Worm (Caenorhabditis elegans) whole organism, L4 larva: ENCODE measurements around the gene D2045.5.
"Not testable (repeated sequence)": the region's sequence is repeated elsewhere in the genome, so short reads cannot be mapped to it uniquely, and the experiment has no call there.

Experiments used
- D1046.2 ChIP-seq: fragments of 200-800 bp; sonication (Bioruptor generic); IDR thresholded peaks from 2 replicates; pipeline ENCODE4 v1.3.6; 2022; ENCODE audit warnings: missing genetic modification characterization, missing compliant biosample characterization
- F37D6.2 ChIP-seq: sonication (generic microtip); optimal IDR thresholded peaks from 2 replicates; lab custom pipeline; 2016; ENCODE audit warnings: mild to moderate bottlenecking, missing genetic modification characterization, missing compliant biosample characterization
- F44E2.7 ChIP-seq: fragments of 200-800 bp; sonication (Bioruptor generic); IDR thresholded peaks from 2 replicates; pipeline ENCODE4 v2.1.2; 2022; ENCODE audit warnings: missing genetic modification characterization, missing compliant biosample characterization
- F49E8.2 ChIP-seq: sonication (generic microtip); optimal IDR thresholded peaks from 2 replicates; lab custom pipeline; 2016; ENCODE audit warnings: missing compliant biosample characterization, mild to moderate bottlenecking, missing genetic modification characterization, borderline replicate concordance
- T26A8.4 ChIP-seq: fragments of 200-800 bp; sonication (Bioruptor generic); IDR thresholded peaks from 2 replicates; pipeline ENCODE4 v1.3.6; 2022; ENCODE audit warnings: missing genetic modification characterization, missing compliant biosample characterization
- Y48G9A.11 ChIP-seq: fragments of 200-800 bp; sonication (Bioruptor generic); IDR thresholded peaks from 2 replicates; pipeline ENCODE4 v1.3.6; 2022; ENCODE audit warnings: missing genetic modification reagents, missing genetic modification characterization, missing compliant biosample characterization
- ZK337.2 ChIP-seq: fragments of 200-800 bp; sonication (Bioruptor generic); IDR thresholded peaks from 2 replicates; pipeline ENCODE4 v1.3.6; 2022; ENCODE audit warnings: missing genetic modification reagents, missing genetic modification characterization, missing compliant biosample characterization
- arid-1 ChIP-seq: fragments of 200-800 bp; sonication (Bioruptor generic); conservative IDR thresholded peaks from 2 replicates; pipeline ENCODE4 v1.3.6; 2022; ENCODE audit warnings: missing genetic modification reagents, missing genetic modification characterization, missing compliant biosample characterization
- ceh-20 ChIP-seq: fragments of 200-800 bp; sonication (Bioruptor generic); IDR thresholded peaks from 2 replicates; pipeline ENCODE4 v1.3.6; 2022; ENCODE audit warnings: missing genetic modification reagents, missing genetic modification characterization, missing compliant biosample characterization
- ceh-44 ChIP-seq: fragments of 200-800 bp; sonication (Bioruptor generic); IDR thresholded peaks from 2 replicates; pipeline ENCODE4 v1.3.6; 2022; ENCODE audit warnings: missing genetic modification reagents, missing genetic modification characterization, missing compliant biosample characterization
- ceh-62 ChIP-seq: sonication (generic microtip); optimal IDR thresholded peaks from 2 replicates; lab custom pipeline; 2017; ENCODE audit warnings: missing biosample characterization, missing genetic modification characterization
- ces-1 ChIP-seq: fragments of 150-350 bp; sonication (generic microtip); optimal IDR thresholded peaks from 4 replicates; lab custom pipeline; 2014; ENCODE audit warnings: missing biosample characterization, missing genetic modification reagents, missing genetic modification characterization
- ctbp-1 ChIP-seq: fragments of 200-800 bp; sonication (Bioruptor generic); IDR thresholded peaks from 2 replicates; pipeline ENCODE4 v1.3.6; 2022; ENCODE audit warnings: missing genetic modification reagents, missing genetic modification characterization, missing compliant biosample characterization
- dmd-6 ChIP-seq: fragments of 200-800 bp; sonication (Bioruptor generic); IDR thresholded peaks from 2 replicates; pipeline ENCODE4 v1.3.6; 2022; ENCODE audit warnings: missing genetic modification reagents, missing genetic modification characterization, missing compliant biosample characterization
- dmd-9 ChIP-seq: fragments of 200-800 bp; sonication (Bioruptor generic); IDR thresholded peaks from 2 replicates; pipeline ENCODE4 v1.3.6; 2022; ENCODE audit warnings: missing genetic modification reagents, missing genetic modification characterization, missing compliant biosample characterization
- dpl-1 ChIP-seq: fragments of 150-350 bp; optimal IDR thresholded peaks from 2 replicates; lab custom pipeline; 2014; ENCODE audit warnings: missing biosample characterization, missing genetic modification reagents, missing genetic modification characterization
- egl-43 ChIP-seq: fragments of 200-800 bp; sonication (Bioruptor generic); IDR thresholded peaks from 2 replicates; pipeline ENCODE4 v1.3.6; 2022; ENCODE audit warnings: missing genetic modification reagents, missing genetic modification characterization, missing compliant biosample characterization
- fkh-10 ChIP-seq: fragments of 150-350 bp; optimal IDR thresholded peaks from 2 replicates; lab custom pipeline; 2014; ENCODE audit warnings: missing biosample characterization, missing genetic modification reagents, missing genetic modification characterization
- hif-1 ChIP-seq, 2 experiments: sonication (generic microtip); optimal IDR thresholded peaks; 2 replicates each; lab custom pipeline; 2016 to 2017; ENCODE audit warnings: missing compliant biosample characterization in 2 of 2, missing genetic modification characterization in 2 of 2, missing genetic modification reagents in 2 of 2, missing genotype in 2 of 2, mild to moderate bottlenecking in 1 of 2
- hlh-30 ChIP-seq: sonication (generic microtip); optimal IDR thresholded peaks from 2 replicates; lab custom pipeline; 2017; ENCODE audit warnings: antibody characterized with exemption, mild to moderate bottlenecking, missing genetic modification characterization, missing compliant biosample characterization; ENCODE audit not compliant: insufficient read depth
- hmg-1.1 ChIP-seq: fragments of 200-800 bp; sonication (Bioruptor generic); IDR thresholded peaks from 2 replicates; pipeline ENCODE4 v1.3.6; 2022; ENCODE audit warnings: missing genetic modification reagents, missing genetic modification characterization, missing compliant biosample characterization
- lim-7 ChIP-seq: fragments of 200-800 bp; sonication (Bioruptor generic); IDR thresholded peaks from 2 replicates; pipeline ENCODE4 v1.3.6; 2022; ENCODE audit warnings: missing genetic modification characterization, missing compliant biosample characterization
- lin-13 ChIP-seq: fragments of 150-350 bp; optimal IDR thresholded peaks from 2 replicates; lab custom pipeline; 2014; ENCODE audit warnings: missing biosample characterization, missing genetic modification reagents, missing genetic modification characterization
- lin-38 ChIP-seq: fragments of 200-800 bp; sonication (Bioruptor generic); IDR thresholded peaks from 2 replicates; pipeline ENCODE4 v1.3.6; 2022; ENCODE audit warnings: missing genetic modification reagents, missing genetic modification characterization, missing compliant biosample characterization
- lsy-2 ChIP-seq, 2 experiments: fragments of 150-350 bp in 1 of 2; sonication (generic microtip) in 1 of 2; optimal IDR thresholded peaks; 2 replicates each; lab custom pipeline; 2014 to 2017; ENCODE audit warnings: missing biosample characterization in 2 of 2, missing genetic modification characterization in 2 of 2
- madf-9 ChIP-seq: fragments of 200-800 bp; sonication (Bioruptor generic); conservative IDR thresholded peaks from 2 replicates; pipeline ENCODE4 v1.3.6; 2022; ENCODE audit warnings: missing genetic modification reagents, missing genetic modification characterization, missing compliant biosample characterization
- mep-1 ChIP-seq: fragments of 150-350 bp; sonication (generic microtip); optimal IDR thresholded peaks from 3 replicates; lab custom pipeline; 2014; ENCODE audit warnings: missing biosample characterization, missing genetic modification characterization
- mes-2 ChIP-seq: sonication (generic microtip); optimal IDR thresholded peaks from 2 replicates; lab custom pipeline; 2016; ENCODE audit warnings: missing genotype, mild to moderate bottlenecking, missing genetic modification characterization, missing compliant biosample characterization; ENCODE audit not compliant: poor library complexity, severe bottlenecking
- mxl-3 ChIP-seq: fragments of 200-800 bp; sonication (Bioruptor generic); optimal IDR thresholded peaks from 2 replicates; lab custom pipeline; 2018; ENCODE audit warnings: mild to moderate bottlenecking, missing genetic modification characterization, missing compliant biosample characterization
- nhr-11 ChIP-seq: fragments of 150-350 bp; optimal IDR thresholded peaks from 2 replicates; lab custom pipeline; 2014; ENCODE audit warnings: missing biosample characterization, missing genetic modification characterization
- nhr-111 ChIP-seq: fragments of 200-800 bp; sonication (Bioruptor generic); optimal IDR thresholded peaks from 2 replicates; lab custom pipeline; 2018; ENCODE audit warnings: mild to moderate bottlenecking, missing genetic modification characterization, missing compliant biosample characterization
- rbr-2 ChIP-seq: sonication (generic microtip); optimal IDR thresholded peaks from 2 replicates; lab custom pipeline; 2016; ENCODE audit warnings: missing genotype, missing genetic modification characterization, missing compliant biosample characterization
- tra-1 ChIP-seq: fragments of 200-800 bp; sonication (Bioruptor generic); IDR thresholded peaks from 2 replicates; pipeline ENCODE4 v1.3.6; 2022; ENCODE audit warnings: missing genetic modification reagents, missing genetic modification characterization, missing compliant biosample characterization
- unc-130 ChIP-seq: sonication (generic microtip); optimal IDR thresholded peaks from 2 replicates; lab custom pipeline; 2016; ENCODE audit warnings: missing genetic modification reagents, missing genetic modification characterization, missing compliant biosample characterization
- unc-62 ChIP-seq, 3 experiments: fragments of 150-350 bp in 1 of 3; sonication (generic microtip); optimal IDR thresholded peaks in 2 of 3; peaks in 1 of 3; 1 replicate in 1 of 3; 2 replicates in 2 of 3; lab custom pipeline; 2014 to 2017; ENCODE audit warnings: missing biosample characterization in 3 of 3, missing genetic modification characterization in 3 of 3, missing genetic modification reagents in 3 of 3, missing genotype in 1 of 3
- vab-7 ChIP-seq: fragments of 200-800 bp; sonication (Bioruptor generic); IDR thresholded peaks from 2 replicates; pipeline ENCODE4 v1.3.6; 2022; ENCODE audit warnings: missing genetic modification reagents, missing genetic modification characterization, missing compliant biosample characterization

D2045.5 gene

DNA sequence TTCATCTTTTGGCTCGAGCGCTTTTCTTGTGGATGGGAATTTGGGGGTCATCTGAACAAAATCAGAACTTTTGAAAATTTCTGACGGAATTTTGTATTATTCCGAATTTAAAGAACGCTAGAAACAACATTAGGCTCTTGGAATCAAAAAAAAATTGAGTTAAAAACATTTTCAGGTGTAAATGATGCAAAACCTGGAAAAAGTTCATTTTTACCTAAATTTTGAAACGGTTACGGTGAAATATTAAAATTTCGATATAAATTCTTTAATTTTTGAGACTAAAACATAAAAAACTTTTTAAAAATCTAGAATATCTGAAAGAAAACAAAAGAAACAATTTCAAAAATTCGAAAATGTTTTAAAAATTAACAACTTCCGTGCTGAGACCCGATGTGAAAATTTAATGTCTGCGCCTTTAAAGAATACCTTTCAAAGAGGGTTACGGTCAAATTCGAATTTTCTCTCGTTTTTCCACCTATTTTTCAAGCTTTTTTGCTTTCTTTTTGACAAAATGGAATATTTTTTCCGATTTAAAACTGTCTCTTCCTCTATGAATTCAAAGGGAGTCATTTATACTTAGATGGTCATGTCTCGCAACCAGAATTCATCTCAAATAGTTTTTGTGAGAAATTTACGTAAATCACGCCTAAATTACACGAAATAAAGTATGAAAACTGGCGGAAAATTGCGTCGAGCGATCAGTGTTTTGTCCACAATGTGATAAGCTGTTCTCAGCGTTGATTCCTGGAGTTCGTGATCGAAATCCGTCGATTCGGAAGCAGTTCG lies 26.9 kb downstream of the D2045.5 start, which contains the start of the genes H04D03.2 and ecps-2:
Gene H04D03.2, minus strand, starts transcription at position 51 of the 786 bp plus-strand sequence.
Gene ecps-2, plus strand, starts transcription at position 736 of the 786 bp plus-strand sequence.
- TF ChIP-seq unc-62 (GFP tag; optimal IDR thresholded peaks at IDR 0.05 in 1 of 2; lab: Kevin White, UChicago) (peak in 1 of 2 experiments; percentile 66), unc-62 (tag; optimal IDR thresholded peaks at IDR 0.05; lab: Kevin White, UChicago) (no peak), nhr-111 (GFP tag; lab: Kevin White, UChicago) (no peak)

DNA sequence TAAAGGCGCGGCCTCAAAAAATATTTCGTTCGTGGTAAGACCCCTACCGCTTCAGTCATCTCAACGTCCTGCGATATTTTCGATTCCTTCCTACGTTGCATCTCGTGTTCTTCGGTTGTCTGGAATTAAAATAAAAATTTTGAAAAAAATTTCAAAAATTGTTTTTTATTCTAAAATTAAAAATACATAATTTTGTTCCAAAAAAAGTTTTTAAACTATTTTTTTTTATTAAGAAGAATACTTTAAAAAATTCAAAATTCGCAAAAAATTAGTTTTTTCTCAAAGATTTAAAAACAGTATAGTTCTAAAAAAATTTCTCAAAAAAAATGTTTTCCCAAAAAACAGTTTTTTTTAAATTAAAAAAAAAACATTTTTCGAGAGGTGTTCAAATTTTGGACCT lies 30.6 kb downstream of the D2045.5 start, which contains the start of gene H04D03.6:
Gene H04D03.6, minus strand, starts transcription at position 101 of the 400 bp plus-strand sequence.
- TF ChIP-seq ceh-62 (tag; lab: Kevin White, UChicago); mxl-3 (GFP tag; lab: Kevin White, UChicago); F44E2.7 (GFP tag; lab: Robert Waterston, UW): not testable (repeated sequence)

DNA sequence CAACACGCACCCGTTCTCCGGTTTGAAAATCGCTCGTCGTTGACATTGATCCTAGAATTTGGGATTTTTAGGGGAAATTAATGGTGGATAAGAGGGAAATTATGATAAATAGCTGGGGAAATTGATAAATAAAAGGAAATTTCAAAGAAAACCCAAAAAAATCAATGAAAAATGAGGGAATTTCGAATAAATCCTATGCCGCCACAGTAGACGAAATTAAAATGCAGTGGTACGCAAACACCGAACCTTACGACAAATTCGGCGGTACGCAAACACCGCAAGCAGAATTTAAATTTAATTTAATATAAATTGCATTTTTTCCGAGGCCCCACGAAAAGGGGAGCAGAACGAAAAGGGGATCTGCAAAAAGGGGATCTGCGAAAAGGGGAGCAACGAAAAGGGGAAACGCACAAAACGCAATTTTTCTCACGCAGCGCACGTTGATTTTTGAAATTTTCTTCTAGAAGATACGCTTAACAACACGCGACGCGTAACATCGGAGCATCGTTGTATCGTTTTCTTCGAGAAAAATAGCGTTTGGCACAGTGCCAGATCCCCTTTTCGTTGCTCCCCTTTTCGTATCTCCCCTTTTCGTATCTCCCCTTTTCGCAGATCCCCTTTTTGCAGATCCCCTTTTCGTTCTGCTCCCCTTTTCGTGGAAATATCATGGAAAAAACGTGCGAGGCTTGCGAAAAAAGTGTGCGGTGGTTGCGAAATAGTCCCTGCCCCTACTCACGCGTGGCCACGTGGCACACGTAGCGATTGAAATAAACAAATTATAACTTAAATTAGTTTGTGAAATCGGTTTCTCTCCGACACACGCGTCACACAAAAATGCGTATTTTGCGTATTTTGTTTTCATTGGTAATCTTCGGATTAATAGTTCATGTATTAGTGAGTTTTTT lies 33.2 kb downstream of the D2045.5 start, which contains the start of the genes smrd-1 and enu-3.1:
Gene smrd-1, minus strand, starts transcription at position 51 of the 905 bp plus-strand sequence.
Gene enu-3.1, plus strand, starts transcription at position 339 of the 905 bp plus-strand sequence.
- peak in 1 of 2 experiments; percentile 17 for TF ChIP-seq unc-62 (GFP tag; optimal IDR thresholded peaks at IDR 0.05 in 1 of 2; lab: Kevin White, UChicago)
- TF ChIP-seq unc-62 (tag; optimal IDR thresholded peaks at IDR 0.05; lab: Kevin White, UChicago) = not testable (repeated sequence)
- TF ChIP-seq ceh-44 (GFP tag; lab: Robert Waterston, UW) = peak; percentile 83
- TF ChIP-seq T26A8.4 = peak; percentile 30; the same call in 1 of the 2 replicates
- peak; percentile 94 for TF ChIP-seq mes-2 (tag; lab: Kevin White, UChicago)
- TF ChIP-seq lin-13 = peak; percentile 4
- TF ChIP-seq mep-1 (tag; lab: Kevin White, UChicago) = peak; percentile 65
- peak; percentile 62 for TF ChIP-seq dpl-1
- TF ChIP-seq ctbp-1 = peak; percentile 81
- TF ChIP-seq hmg-1.1 (GFP tag; lab: Robert Waterston, UW) = peak; percentile 73
- TF ChIP-seq tra-1 (GFP tag; lab: Robert Waterston, UW) = 0 out of 2 replicates have a peak, but pooled peaks have one; percentile 10
- 0 out of 2 replicates have a peak, but pooled peaks have one; percentile 46 for TF ChIP-seq ZK337.2 (GFP tag; lab: Robert Waterston, UW)
- peak; percentile 94 for TF ChIP-seq ces-1 (GFP tag; lab: Kevin White, UChicago)
- TF ChIP-seq nhr-11 (tag; lab: Kevin White, UChicago) = peak; percentile 10
- TF ChIP-seq rbr-2 (tag; lab: Kevin White, UChicago) = peak; percentile 72
- TF ChIP-seq Y48G9A.11 = peak; percentile 57; the same call in 1 of the 2 replicates
- peak; percentile 49 for TF ChIP-seq unc-130 (GFP tag; lab: Kevin White, UChicago)
- peak; percentile 39 for TF ChIP-seq hlh-30
- peak; percentile 82 for TF ChIP-seq F37D6.2 (tag; lab: Kevin White, UChicago)
- peak; percentile 8 for TF ChIP-seq fkh-10 (GFP tag; lab: Kevin White, UChicago)
- 0 out of 2 replicates have a peak, but pooled peaks have one; percentile 54 for TF ChIP-seq dmd-9
- TF ChIP-seq dmd-6 (GFP tag; lab: Robert Waterston, UW) = peak; percentile 47
- TF ChIP-seq lim-7 (GFP tag; lab: Robert Waterston, UW) = peak; percentile 62; the same call in 1 of the 2 replicates
- 0 out of 2 replicates have a peak, but pooled peaks have one; percentile 66 for TF ChIP-seq D1046.2 (GFP tag; lab: Robert Waterston, UW)
- TF ChIP-seq egl-43 (GFP tag; lab: Robert Waterston, UW) = peak; percentile 20; the same call in 1 of the 2 replicates
- TF ChIP-seq arid-1 (GFP tag; lab: Robert Waterston, UW) = peak; percentile 66; the same call in 1 of the 2 replicates
- peak in 1 of 2 experiments; percentile 72 for TF ChIP-seq lsy-2 (tag; optimal IDR thresholded peaks at IDR 0.05; lab: Kevin White, UChicago)
- peak in 1 of 2 experiments; percentile 53 for TF ChIP-seq hif-1 (tag; optimal IDR thresholded peaks at IDR 0.05; lab: Kevin White, UChicago)
- peak; percentile 76 for TF ChIP-seq vab-7 (GFP tag; lab: Robert Waterston, UW)
- peak; percentile 17 for TF ChIP-seq F49E8.2 (tag; lab: Kevin White, UChicago)
- peak; percentile 58 for TF ChIP-seq ceh-20 (GFP tag; lab: Robert Waterston, UW)
- TF ChIP-seq lin-38 (GFP tag; lab: Robert Waterston, UW) = peak; percentile 89
- peak; percentile 70 for TF ChIP-seq madf-9
